Worm (Caenorhabditis elegans) whole organism, young adult: ENCODE results near the gene rpb-12.
A peak's percentile ranks its signal among the peaks of the same experiment; 100 is the strongest.

Experiments used
- B0019.2 ChIP-seq: fragments of 200-800 bp; sonication (Bioruptor generic); conservative IDR thresholded peaks from 2 replicates; pipeline ENCODE4 v1.3.6; 2022; ENCODE audit warnings: missing genetic modification reagents, missing genetic modification characterization, missing compliant biosample characterization
- B0035.1 ChIP-seq: sonication (generic microtip); optimal IDR thresholded peaks from 2 replicates; lab custom pipeline; 2016; ENCODE audit warnings: missing genetic modification characterization, mild to moderate bottlenecking, missing compliant biosample characterization, missing genotype, missing genetic modification reagents
- C06A6.2 ChIP-seq: fragments of 200-800 bp; sonication (Bioruptor generic); conservative IDR thresholded peaks from 2 replicates; pipeline ENCODE4 v1.3.6; 2022; ENCODE audit warnings: missing genetic modification characterization, missing compliant biosample characterization
- F22D6.2 ChIP-seq: sonication (generic microtip); optimal IDR thresholded peaks from 2 replicates; lab custom pipeline; 2016; ENCODE audit warnings: mild to moderate bottlenecking, missing genetic modification characterization, missing compliant biosample characterization
- F33H1.4 ChIP-seq: fragments of 200-800 bp; sonication (Bioruptor generic); IDR thresholded peaks from 2 replicates; pipeline ENCODE4 v1.3.6; 2022; ENCODE audit warnings: missing genetic modification reagents, missing genetic modification characterization, missing compliant biosample characterization
- F49E8.2 ChIP-seq: sonication (generic microtip); optimal IDR thresholded peaks from 3 replicates; lab custom pipeline; 2017; ENCODE audit warnings: missing genetic modification characterization, mild to moderate bottlenecking, missing compliant biosample characterization, antibody characterized with exemption, moderate library complexity; ENCODE audit not compliant: insufficient read depth
- F52B5.7 ChIP-seq: sonication (generic microtip); optimal IDR thresholded peaks from 2 replicates; lab custom pipeline; 2016; ENCODE audit warnings: mild to moderate bottlenecking, missing genetic modification characterization, missing compliant biosample characterization
- F55B11.4 ChIP-seq: sonication (generic microtip); optimal IDR thresholded peaks from 2 replicates; lab custom pipeline; 2016; ENCODE audit warnings: missing compliant biosample characterization, missing genetic modification characterization, borderline replicate concordance; ENCODE audit not compliant: insufficient read depth
- F57A8.1 ChIP-seq: fragments of 200-800 bp; sonication (Bioruptor generic); optimal IDR thresholded peaks from 2 replicates; lab custom pipeline; 2018; ENCODE audit warnings: mild to moderate bottlenecking, missing genetic modification characterization, moderate library complexity, missing compliant biosample characterization
- F57C9.4 ChIP-seq: sonication (generic microtip); optimal IDR thresholded peaks from 2 replicates; lab custom pipeline; 2017; ENCODE audit warnings: mild to moderate bottlenecking, missing genetic modification characterization, missing compliant biosample characterization
- K11D2.4 ChIP-seq: fragments of 200-800 bp; sonication (Bioruptor generic); IDR thresholded peaks from 2 replicates; pipeline ENCODE4 v1.3.6; 2022; ENCODE audit warnings: missing genetic modification reagents, missing genetic modification characterization, missing compliant biosample characterization
- T07F8.4 ChIP-seq: sonication (generic microtip); optimal IDR thresholded peaks from 2 replicates; lab custom pipeline; 2016; ENCODE audit warnings: mild to moderate bottlenecking, missing genetic modification characterization, moderate library complexity, missing compliant biosample characterization
- Y79H2A.3 ChIP-seq: fragments of 200-800 bp; sonication (Bioruptor generic); conservative IDR thresholded peaks from 2 replicates; pipeline ENCODE4 v1.3.6; 2022; ENCODE audit warnings: missing genetic modification reagents, missing genetic modification characterization, missing compliant biosample characterization
- ZK185.1 ChIP-seq: sonication (generic microtip); optimal IDR thresholded peaks from 2 replicates; lab custom pipeline; 2016; ENCODE audit warnings: mild to moderate bottlenecking, missing genetic modification characterization, missing compliant biosample characterization; ENCODE audit not compliant: poor library complexity, severe bottlenecking
- aptf-2 ChIP-seq: fragments of 200-800 bp; sonication (Bioruptor generic); conservative IDR thresholded peaks from 2 replicates; pipeline ENCODE4 v1.3.6; 2022; ENCODE audit warnings: missing genetic modification reagents, missing genetic modification characterization, missing compliant biosample characterization
- attf-3 ChIP-seq: fragments of 200-800 bp; sonication (Bioruptor generic); conservative IDR thresholded peaks from 2 replicates; pipeline ENCODE4 v1.3.6; 2022; ENCODE audit warnings: missing genetic modification reagents, missing genetic modification characterization, missing compliant biosample characterization
- bed-1 ChIP-seq: fragments of 200-800 bp; sonication (Bioruptor generic); IDR thresholded peaks from 2 replicates; pipeline ENCODE4 v1.3.6; 2022; ENCODE audit warnings: missing genetic modification reagents, missing genetic modification characterization, missing compliant biosample characterization
- ceh-100 ChIP-seq: fragments of 200-800 bp; sonication (Bioruptor generic); IDR thresholded peaks from 2 replicates; pipeline ENCODE4 v1.3.6; 2022; ENCODE audit warnings: missing genetic modification reagents, missing genetic modification characterization, missing compliant biosample characterization
- ceh-27 ChIP-seq: fragments of 200-800 bp; sonication (Bioruptor generic); optimal IDR thresholded peaks from 2 replicates; lab custom pipeline; 2018; ENCODE audit warnings: mild to moderate bottlenecking, missing genetic modification characterization, moderate library complexity, missing compliant biosample characterization
- ceh-58 ChIP-seq: fragments of 200-800 bp; sonication (Bioruptor generic); IDR thresholded peaks from 2 replicates; pipeline ENCODE4 v1.3.6; 2022; ENCODE audit warnings: missing genetic modification characterization, missing compliant biosample characterization
- ceh-79 ChIP-seq: sonication (generic microtip); optimal IDR thresholded peaks from 2 replicates; lab custom pipeline; 2017; ENCODE audit warnings: mild to moderate bottlenecking, missing genetic modification characterization, missing compliant biosample characterization
- die-1 ChIP-seq: sonication (generic microtip); optimal IDR thresholded peaks from 2 replicates; lab custom pipeline; 2016; ENCODE audit warnings: missing genotype, mild to moderate bottlenecking, missing genetic modification characterization, missing compliant biosample characterization
- dpff-1 ChIP-seq: sonication (generic microtip); optimal IDR thresholded peaks from 2 replicates; lab custom pipeline; 2017; ENCODE audit warnings: mild to moderate bottlenecking, missing genetic modification characterization, missing compliant biosample characterization
- efl-1 ChIP-seq: fragments of 150-350 bp; optimal IDR thresholded peaks from 2 replicates; lab custom pipeline; 2014; ENCODE audit warnings: missing biosample characterization, missing genetic modification reagents, missing genetic modification characterization
- egl-18 ChIP-seq: fragments of 200-800 bp; sonication (Bioruptor generic); IDR thresholded peaks from 2 replicates; pipeline ENCODE4 v1.3.6; 2022; ENCODE audit warnings: missing genetic modification reagents, missing genetic modification characterization, missing compliant biosample characterization
- gei-17 ChIP-seq: fragments of 200-800 bp; sonication (Bioruptor generic); optimal IDR thresholded peaks from 2 replicates; lab custom pipeline; 2018; ENCODE audit warnings: mild to moderate bottlenecking, missing genetic modification characterization, missing compliant biosample characterization
- hlh-26 ChIP-seq: fragments of 200-800 bp; sonication (Bioruptor generic); conservative IDR thresholded peaks from 2 replicates; pipeline ENCODE4 v1.3.6; 2022; ENCODE audit warnings: missing genetic modification reagents, missing genetic modification characterization, missing compliant biosample characterization
- hsf-1 ChIP-seq: fragments of 200-800 bp; sonication (Bioruptor generic); IDR thresholded peaks from 2 replicates; pipeline ENCODE4 v1.3.6; 2022; ENCODE audit warnings: missing genetic modification reagents, missing genetic modification characterization, missing compliant biosample characterization
- let-607 ChIP-seq, 2 experiments: fragments of 200-800 bp in 1 of 2; sonication (Bioruptor generic) in 1 of 2; sonication (generic microtip) in 1 of 2; optimal IDR thresholded peaks; 2 replicates each; lab custom pipeline; 2016 to 2018; ENCODE audit warnings: mild to moderate bottlenecking in 2 of 2, missing compliant biosample characterization in 2 of 2, missing genetic modification characterization in 2 of 2, moderate library complexity in 2 of 2, missing genotype in 1 of 2
- madf-3 ChIP-seq: fragments of 200-800 bp; sonication (Bioruptor generic); IDR thresholded peaks from 2 replicates; pipeline ENCODE4 v1.3.6; 2022; ENCODE audit warnings: missing genetic modification reagents, missing genetic modification characterization, missing compliant biosample characterization
- mcd-1 ChIP-seq: fragments of 200-800 bp; sonication (Bioruptor generic); IDR thresholded peaks from 2 replicates; pipeline ENCODE4 v1.3.6; 2022; ENCODE audit warnings: missing genetic modification reagents, missing genetic modification characterization, missing compliant biosample characterization
- mel-28 ChIP-seq: sonication (generic microtip); optimal IDR thresholded peaks from 2 replicates; lab custom pipeline; 2016; ENCODE audit warnings: borderline replicate concordance, mild to moderate bottlenecking, missing genetic modification characterization, missing compliant biosample characterization
- mes-4 ChIP-seq: sonication (generic microtip); optimal IDR thresholded peaks from 2 replicates; lab custom pipeline; 2016; ENCODE audit warnings: missing genotype, missing genetic modification characterization, missing compliant biosample characterization
- mxl-1 ChIP-seq: sonication (generic microtip); optimal IDR thresholded peaks from 2 replicates; lab custom pipeline; 2016; ENCODE audit warnings: missing genetic modification characterization, missing compliant biosample characterization
- nfya-1 ChIP-seq: sonication (generic microtip); optimal IDR thresholded peaks from 2 replicates; lab custom pipeline; 2017; ENCODE audit warnings: antibody characterized with exemption, missing compliant biosample characterization, missing genetic modification characterization, borderline replicate concordance; ENCODE audit not compliant: insufficient read depth
- nhr-27 ChIP-seq: fragments of 200-800 bp; sonication (Bioruptor generic); optimal IDR thresholded peaks from 2 replicates; lab custom pipeline; 2018; ENCODE audit warnings: mild to moderate bottlenecking, missing genetic modification characterization, moderate library complexity, missing compliant biosample characterization
- nhr-90 ChIP-seq: sonication (generic microtip); optimal IDR thresholded peaks from 2 replicates; lab custom pipeline; 2016; ENCODE audit warnings: missing genotype, mild to moderate bottlenecking, missing genetic modification characterization, missing compliant biosample characterization
- repo-1 ChIP-seq: sonication (generic microtip); optimal IDR thresholded peaks from 2 replicates; lab custom pipeline; 2017; ENCODE audit warnings: mild to moderate bottlenecking, missing genetic modification characterization, missing compliant biosample characterization
- sea-2 ChIP-seq: fragments of 200-800 bp; sonication (Bioruptor generic); IDR thresholded peaks from 2 replicates; pipeline ENCODE4 v1.3.6; 2022; ENCODE audit warnings: missing genetic modification characterization, missing compliant biosample characterization
- snpc-1.3 ChIP-seq: sonication (generic microtip); optimal IDR thresholded peaks from 2 replicates; lab custom pipeline; 2017; ENCODE audit warnings: missing genetic modification characterization, mild to moderate bottlenecking, missing compliant biosample characterization, antibody characterized with exemption, moderate library complexity, missing genotype, missing genetic modification reagents; ENCODE audit not compliant: insufficient read depth
- sptf-2 ChIP-seq: fragments of 200-800 bp; sonication (Bioruptor generic); optimal IDR thresholded peaks from 2 replicates; lab custom pipeline; 2018; ENCODE audit warnings: mild to moderate bottlenecking, missing genetic modification characterization, missing compliant biosample characterization
- tbx-9 ChIP-seq: sonication (generic microtip); optimal IDR thresholded peaks from 2 replicates; lab custom pipeline; 2016; ENCODE audit warnings: borderline replicate concordance, missing genetic modification characterization, inconsistent platforms, missing compliant biosample characterization
- unc-130 ChIP-seq: sonication (generic microtip); optimal IDR thresholded peaks from 2 replicates; lab custom pipeline; 2016; ENCODE audit warnings: missing genetic modification reagents, missing genetic modification characterization, missing compliant biosample characterization
- unc-62 ChIP-seq: fragments of 150-350 bp; optimal IDR thresholded peaks from 2 replicates; lab custom pipeline; 2014; ENCODE audit warnings: missing biosample characterization, missing genetic modification reagents, missing genetic modification characterization
- zfh-2 ChIP-seq: fragments of 200-800 bp; sonication (Bioruptor generic); conservative IDR thresholded peaks from 2 replicates; pipeline ENCODE4 v1.3.6; 2022; ENCODE audit warnings: missing genetic modification reagents, missing genetic modification characterization, missing compliant biosample characterization
- ztf-18 ChIP-seq: sonication (generic microtip); optimal IDR thresholded peaks from 2 replicates; lab custom pipeline; 2016; ENCODE audit warnings: missing genotype, mild to moderate bottlenecking, missing genetic modification characterization, missing compliant biosample characterization
- ztf-28 ChIP-seq: fragments of 200-800 bp; sonication (Bioruptor generic); IDR thresholded peaks from 2 replicates; pipeline ENCODE4 v1.3.6; 2022; ENCODE audit warnings: missing genetic modification reagents, missing genetic modification characterization, missing compliant biosample characterization
- ztf-6 ChIP-seq: fragments of 200-800 bp; sonication (Bioruptor generic); IDR thresholded peaks from 2 replicates; pipeline ENCODE4 v1.3.6; 2022; ENCODE audit warnings: missing genetic modification reagents, missing genetic modification characterization, missing compliant biosample characterization

rpb-12 gene

ce11 chrIV:9191183-9191582 lies 44.5 kb upstream of the rpb-12 start (continued):
- TF ChIP-seq hsf-1 (GFP tag; lab: Robert Waterston, UW), result no peak
- TF ChIP-seq repo-1, result no peak
- no peak for TF ChIP-seq tbx-9 (tag; lab: Kevin White, UChicago)
- no peak for TF ChIP-seq B0035.1
- no peak for TF ChIP-seq sptf-2 (GFP tag; lab: Kevin White, UChicago)
- no peak for TF ChIP-seq nhr-27
- TF ChIP-seq madf-3 (GFP tag; lab: Robert Waterston, UW), result 0 out of 2 replicates have a peak, but pooled peaks have one; percentile 51
- TF ChIP-seq F22D6.2, result peak; percentile 33
- TF ChIP-seq K11D2.4 (GFP tag; lab: Robert Waterston, UW), result no peak
- TF ChIP-seq F57C9.4, result no peak
- no peak for TF ChIP-seq B0019.2 (GFP tag; lab: Robert Waterston, UW)
- no peak for TF ChIP-seq hlh-26 (GFP tag; lab: Robert Waterston, UW)
- TF ChIP-seq F49E8.2 (tag; lab: Kevin White, UChicago), result peak; percentile 51
- no peak for TF ChIP-seq mcd-1 (GFP tag; lab: Robert Waterston, UW)
- peak; percentile 84 for TF ChIP-seq die-1 (tag; lab: Kevin White, UChicago)
- no peak; the same call in 1 of the 2 replicates for TF ChIP-seq ztf-6 (GFP tag; lab: Robert Waterston, UW)
- TF ChIP-seq Y79H2A.3 (GFP tag; lab: Robert Waterston, UW), result 0 out of 2 replicates have a peak, but pooled peaks have one; percentile 27
- TF ChIP-seq ztf-18 (tag; lab: Kevin White, UChicago), result peak; percentile 48
- TF ChIP-seq T07F8.4 (tag; lab: Kevin White, UChicago), result peak; percentile 72
- 0 out of 2 replicates have a peak, but pooled peaks have one; percentile 32 for TF ChIP-seq C06A6.2 (GFP tag; lab: Robert Waterston, UW)
- 0 out of 2 replicates have a peak, but pooled peaks have one; percentile 45 for TF ChIP-seq attf-3 (GFP tag; lab: Robert Waterston, UW)
- no peak for TF ChIP-seq nfya-1 (tag; lab: Kevin White, UChicago)
- peak; percentile 90 for TF ChIP-seq ZK185.1 (tag; lab: Kevin White, UChicago)
- no peak for TF ChIP-seq F55B11.4 (tag; lab: Kevin White, UChicago)
- no peak for TF ChIP-seq F52B5.7 (tag; lab: Kevin White, UChicago)
- no peak for TF ChIP-seq efl-1 (GFP tag; lab: Kevin White, UChicago)
- peak; percentile 63 for TF ChIP-seq mes-4 (tag; lab: Kevin White, UChicago)
- TF ChIP-seq bed-1 (GFP tag; lab: Robert Waterston, UW), result no peak
- TF ChIP-seq ztf-28 (GFP tag; lab: Robert Waterston, UW), result 0 out of 2 replicates have a peak, but pooled peaks have one; percentile 62
- TF ChIP-seq ceh-27 (GFP tag; lab: Kevin White, UChicago), result peak; percentile 84
- TF ChIP-seq mxl-1 (tag; lab: Kevin White, UChicago), result peak; percentile 79
- TF ChIP-seq gei-17 (GFP tag; lab: Kevin White, UChicago), result no peak
- TF ChIP-seq snpc-1.3 (tag; lab: Kevin White, UChicago), result peak; percentile 80
- no peak for TF ChIP-seq egl-18
- TF ChIP-seq let-607 (tag; optimal IDR thresholded peaks at IDR 0.05; lab: Kevin White, UChicago), result peak in 1 of 2 experiments; percentile 46
- peak; percentile 85 for TF ChIP-seq nhr-90 (tag; lab: Kevin White, UChicago)
- TF ChIP-seq ceh-79 (tag; lab: Kevin White, UChicago), result no peak
- no peak for TF ChIP-seq ceh-100 (GFP tag; lab: Robert Waterston, UW)
- no peak for TF ChIP-seq zfh-2 (GFP tag; lab: Robert Waterston, UW)
- TF ChIP-seq unc-62 (GFP tag; lab: Kevin White, UChicago), result no peak
- no peak for TF ChIP-seq sea-2 (GFP tag; lab: Robert Waterston, UW)
- no peak for TF ChIP-seq F57A8.1 (GFP tag; lab: Kevin White, UChicago)
- 0 out of 2 replicates have a peak, but pooled peaks have one; percentile 36 for TF ChIP-seq aptf-2 (GFP tag; lab: Robert Waterston, UW)
- TF ChIP-seq F33H1.4, result peak; percentile 27; the same call in 1 of the 2 replicates
- TF ChIP-seq ceh-58 (GFP tag; lab: Robert Waterston, UW), result no peak
- no peak for TF ChIP-seq mel-28 (tag; lab: Kevin White, UChicago)
- no peak for TF ChIP-seq dpff-1 (tag; lab: Kevin White, UChicago)
- peak; percentile 48 for TF ChIP-seq unc-130 (GFP tag; lab: Kevin White, UChicago)
